Fruit fly (Drosophila melanogaster) whole organism: ENCODE results near the gene Tbc1d15-17.

Experiments
- CG8478 ChIP-seq: fragments of >200 bp; optimal IDR thresholded peaks from 2 replicates; lab custom pipeline; 2018; ENCODE audit warnings: inconsistent platforms
- Dll ChIP-seq: fragments of >200 bp; optimal IDR thresholded peaks from 2 replicates; lab custom pipeline; 2017
- EcR ChIP-seq, 2 experiments: fragments of >200 bp; optimal IDR thresholded peaks; 2 replicates each; lab custom pipeline; 2017; ENCODE audit warnings: missing biosample characterization in 2 of 2, missing genetic modification characterization in 2 of 2, missing genetic modification reagents in 2 of 2
- pan ChIP-seq: fragments of >200 bp; optimal IDR thresholded peaks from 2 replicates; lab custom pipeline; 2017
- psq ChIP-seq: fragments of >200 bp; optimal IDR thresholded peaks from 2 replicates; lab custom pipeline; 2017

DNA sequence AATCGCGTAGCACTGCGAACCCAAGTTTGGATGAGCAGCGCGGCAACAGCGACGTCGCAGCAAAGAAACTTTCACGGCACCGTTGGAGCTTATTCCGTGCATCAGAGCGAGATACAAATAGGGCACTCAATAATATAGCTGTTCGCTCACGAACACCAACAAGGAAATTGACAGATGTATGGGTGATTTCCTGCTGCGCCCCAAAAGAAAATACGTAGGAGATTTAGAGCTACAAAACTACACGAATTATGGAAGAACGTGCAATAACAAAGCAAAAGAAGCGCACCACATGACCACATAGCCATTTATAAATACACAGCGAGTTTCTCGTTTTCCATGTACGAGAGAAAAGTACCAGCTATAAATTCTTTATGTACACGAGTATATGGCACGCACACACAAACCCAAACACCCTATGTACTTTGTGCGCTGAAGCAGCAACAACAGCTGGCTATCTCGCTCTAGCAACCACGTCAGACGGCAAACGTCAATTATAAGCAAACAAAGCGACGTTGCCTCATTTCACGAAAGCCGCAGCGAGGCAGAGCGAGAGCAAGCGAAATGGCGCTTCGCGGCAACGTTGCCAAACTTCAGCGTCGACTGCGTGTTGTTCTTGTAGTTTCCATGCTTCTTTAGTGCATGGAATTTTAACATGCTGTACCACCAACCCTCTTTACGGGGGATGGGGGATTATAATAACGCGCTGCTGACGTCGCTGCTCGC lies 45.4 kb upstream of the Tbc1d15-17 start:
- no peak for TF ChIP-seq pan
- no peak for TF ChIP-seq Dll (lab: Kevin White, UChicago)
- TF ChIP-seq psq (lab: Kevin White, UChicago), result no peak
- TF ChIP-seq EcR (GFP tag; optimal IDR thresholded peaks at IDR 0.05; lab: Kevin White, UChicago), result no peak
- peak; percentile 57 for TF ChIP-seq CG8478 (lab: Kevin White, UChicago)
